Worm (Caenorhabditis elegans) whole organism, late embryonic: ENCODE data around the gene lips-11.

Source experiments
- elt-2 ChIP-seq: sonication (generic microtip); optimal IDR thresholded peaks from 2 replicates; lab custom pipeline; 2016; ENCODE audit warnings: missing genetic modification reagents, missing genetic modification characterization, missing compliant biosample characterization
- lim-6 ChIP-seq: sonication (generic microtip); optimal IDR thresholded peaks from 2 replicates; lab custom pipeline; 2016; ENCODE audit warnings: missing genetic modification characterization, missing compliant biosample characterization
- pqm-1 ChIP-seq: sonication (generic microtip); optimal IDR thresholded peaks from 2 replicates; lab custom pipeline; 2016; ENCODE audit warnings: missing genetic modification characterization, missing compliant biosample characterization

DNA sequence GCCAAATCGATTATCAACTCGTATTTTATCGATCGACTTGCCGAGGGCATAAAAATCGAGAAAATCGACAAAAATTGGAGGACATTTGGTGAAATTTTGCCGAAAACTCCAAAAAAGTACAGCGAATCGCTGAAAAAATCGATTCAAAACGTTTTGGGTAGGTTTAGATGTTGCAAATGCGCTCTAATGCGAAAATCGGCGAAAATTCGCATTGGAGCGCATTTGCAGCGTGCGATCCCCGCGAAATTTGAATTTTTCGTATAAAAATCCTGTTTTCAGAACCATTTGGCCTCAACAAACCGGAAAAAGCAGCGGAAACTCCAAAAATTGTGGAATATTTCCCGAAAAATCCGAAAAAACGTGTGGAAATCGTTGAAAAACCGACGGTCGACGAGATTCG is 15.7 kb upstream of the lips-11 start:
- TF ChIP-seq elt-2 = no peak
- no peak for TF ChIP-seq pqm-1 (tag; lab: Kevin White, UChicago)
- TF ChIP-seq lim-6 (tag; lab: Kevin White, UChicago) = no peak
